Fruit fly (Drosophila melanogaster): ENCODE measurements around the gene EndoA.

EndoA gene

DNA sequence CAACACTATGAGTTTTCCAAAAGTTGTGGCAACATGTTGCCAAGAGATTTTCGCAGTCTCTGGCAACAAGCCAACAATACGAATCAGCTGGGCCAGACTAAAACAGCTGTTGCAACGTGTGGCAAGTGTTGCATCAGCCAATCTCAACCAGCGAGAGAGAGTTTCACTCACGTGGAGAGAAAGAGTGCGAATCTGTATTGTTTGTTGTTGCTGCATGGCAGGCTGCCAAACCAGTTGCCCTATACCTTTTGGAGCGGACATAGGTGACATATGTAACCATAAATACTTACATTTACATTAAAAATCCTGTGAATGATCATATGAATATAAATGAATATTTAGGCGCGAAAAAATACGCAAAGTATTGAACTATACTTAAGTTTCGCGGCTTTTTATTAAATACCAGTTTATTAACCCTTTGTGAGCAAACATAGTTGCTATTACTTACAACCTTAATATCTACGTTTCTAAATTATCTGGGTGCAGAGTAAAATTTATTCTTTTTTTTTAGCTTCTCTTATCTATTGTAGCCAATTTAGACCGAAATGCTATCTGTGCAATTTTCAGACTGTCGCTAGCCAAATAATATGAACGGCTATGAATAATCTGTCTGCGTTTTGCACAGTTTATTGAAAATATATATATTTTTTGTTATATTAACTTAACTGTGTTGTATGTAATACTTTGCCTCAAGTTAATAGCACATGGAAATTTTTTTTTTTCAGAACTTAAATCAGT, 7.6 kb downstream of the EndoA start (continued):
- TF ChIP-seq shn (GFP tag; optimal IDR thresholded peaks at IDR 0.05) (no peak), danr (GFP tag; IDR thresholded peaks at IDR 0.05) (no peak), Sry-δ (GFP tag; optimal IDR thresholded peaks at IDR 0.05) (no peak), eyg (GFP tag; optimal IDR thresholded peaks at IDR 0.05) (no peak), sens (GFP tag) (peak; percentile 92), CG12219 (GFP tag; optimal IDR thresholded peaks at IDR 0.05) (no peak), CG6689 (GFP tag; IDR thresholded peaks at IDR 0.05) (no peak), CG17361 (GFP tag; IDR thresholded peaks at IDR 0.05) (peak; percentile 75), gcm (GFP tag; optimal IDR thresholded peaks at IDR 0.05) (no peak), CG2116 (GFP tag; optimal IDR thresholded peaks at IDR 0.05) (no peak), slp2 (GFP tag; optimal IDR thresholded peaks at IDR 0.05) (no peak), CG1602 (GFP tag; optimal IDR thresholded peaks at IDR 0.05) (no peak), MTF-1 (GFP tag; optimal IDR thresholded peaks at IDR 0.05; ENCODE audit: borderline replicate concordance) (no peak), CG11093 (GFP tag; IDR thresholded peaks at IDR 0.05) (no peak), ab (GFP tag; optimal IDR thresholded peaks at IDR 0.05) (no peak), kah (GFP tag; optimal IDR thresholded peaks at IDR 0.05) (no peak), lov (optimal IDR thresholded peaks at IDR 0.05) (no peak), lov (GFP tag; IDR thresholded peaks at IDR 0.05) (no peak), CG3065 (GFP tag; optimal IDR thresholded peaks at IDR 0.05) (no peak), zen2 (GFP tag; IDR thresholded peaks at IDR 0.05; ENCODE audit: partially characterized antibody) (no peak), CG12236 (GFP tag; optimal IDR thresholded peaks at IDR 0.05) (no peak), bigmax (GFP tag; optimal IDR thresholded peaks at IDR 0.05) (no peak), CG2199 (GFP tag; IDR thresholded peaks at IDR 0.05) (no peak), CG4424 (GFP tag; optimal IDR thresholded peaks at IDR 0.05) (peak; percentile 36), Xrp1 (GFP tag; IDR thresholded peaks at IDR 0.05) (peak; percentile 70), Lpt (GFP tag; optimal IDR thresholded peaks at IDR 0.05) (no peak), Doc3 (GFP tag; IDR thresholded peaks at IDR 0.05; ENCODE audit: partially characterized antibody) (no peak), Med (GFP tag) (peak; percentile 60), CG7987 (GFP tag; optimal IDR thresholded peaks at IDR 0.05) (no peak), Hmr (GFP tag; optimal IDR thresholded peaks at IDR 0.05) (no peak), CG18011 (GFP tag; optimal IDR thresholded peaks at IDR 0.05) (no peak), CG13296 (GFP tag; optimal IDR thresholded peaks at IDR 0.05) (no peak), vvl (GFP tag; IDR thresholded peaks at IDR 0.05) (no peak), crp (GFP tag; optimal IDR thresholded peaks at IDR 0.05) (peak in 1 of 2 experiments; percentile 77), Optix (GFP tag; IDR thresholded peaks at IDR 0.05) (no peak), Lhr (GFP tag; optimal IDR thresholded peaks at IDR 0.05) (no peak), CG18476 (GFP tag; optimal IDR thresholded peaks at IDR 0.05) (no peak), CG8924 (tag; optimal IDR thresholded peaks at IDR 0.05) (no peak), CG11695 (GFP tag; IDR thresholded peaks at IDR 0.05) (0 out of 3 replicates have a peak, but pooled peaks have one; percentile 23), CG2875 (GFP tag; optimal IDR thresholded peaks at IDR 0.05) (no peak), tup (GFP tag; optimal IDR thresholded peaks at IDR 0.05) (no peak), pnt (GFP tag; optimal IDR thresholded peaks at IDR 0.05) (no peak), B-H2 (GFP tag; optimal IDR thresholded peaks at IDR 0.05) (no peak), ind (GFP tag; optimal IDR thresholded peaks at IDR 0.05) (no peak), CG33213 (GFP tag; optimal IDR thresholded peaks at IDR 0.05) (no peak), Nf-YB (GFP tag; optimal IDR thresholded peaks at IDR 0.05) (no peak), NK7.1 (GFP tag; optimal IDR thresholded peaks at IDR 0.05) (peak; percentile 7), slbo (GFP tag; IDR thresholded peaks at IDR 0.05) (0 out of 2 replicates have a peak, but pooled peaks have one; percentile 21), CG11398 (GFP tag; optimal IDR thresholded peaks at IDR 0.05) (no peak), gfzf (GFP tag; optimal IDR thresholded peaks at IDR 0.05) (no peak)

All from whole organism, embryonic.